Worm (Caenorhabditis elegans): Measurements from ENCODE around the gene C09B9.1.

DNA sequence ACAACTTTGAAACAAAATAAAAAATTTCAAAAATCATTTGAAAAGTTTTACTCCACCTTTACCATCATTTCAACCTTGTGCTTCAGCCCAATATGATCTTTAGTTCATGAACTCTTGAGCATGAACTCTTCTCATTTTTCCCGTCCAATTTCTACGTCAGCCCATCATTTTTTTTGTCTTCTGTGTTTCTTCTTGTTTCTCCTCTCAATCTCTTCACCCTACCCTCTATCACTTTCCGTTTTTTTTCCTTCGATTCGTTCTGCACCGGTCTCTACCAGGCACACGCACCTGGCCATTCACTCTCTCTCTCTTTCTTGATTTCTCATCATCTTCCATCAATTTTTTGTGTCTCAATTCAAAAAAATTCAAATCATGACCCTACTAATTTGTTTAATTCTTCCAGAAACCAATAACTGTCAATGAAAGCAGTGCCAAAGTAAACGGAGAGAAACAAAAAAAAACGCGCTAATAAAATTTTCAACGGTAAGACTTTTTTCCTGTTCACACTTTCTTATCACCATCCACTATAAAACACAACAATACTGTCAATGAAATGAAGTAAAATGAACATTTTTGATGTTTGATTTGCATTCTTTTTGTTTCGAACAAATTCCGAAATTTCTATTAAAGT, 45.4 kb downstream of the C09B9.1 start, which contains the start of gene pygo-1:
- TF ChIP-seq him-1 (tag; optimal IDR thresholded peaks at IDR 0.05): no peak
- TF ChIP-seq W03F9.2 (tag; optimal IDR thresholded peaks at IDR 0.05): no peak

All from whole organism, L4/young adult.